Fruit fly (Drosophila melanogaster): ENCODE data around the gene Mcm3.

Mcm3 gene

DNA sequence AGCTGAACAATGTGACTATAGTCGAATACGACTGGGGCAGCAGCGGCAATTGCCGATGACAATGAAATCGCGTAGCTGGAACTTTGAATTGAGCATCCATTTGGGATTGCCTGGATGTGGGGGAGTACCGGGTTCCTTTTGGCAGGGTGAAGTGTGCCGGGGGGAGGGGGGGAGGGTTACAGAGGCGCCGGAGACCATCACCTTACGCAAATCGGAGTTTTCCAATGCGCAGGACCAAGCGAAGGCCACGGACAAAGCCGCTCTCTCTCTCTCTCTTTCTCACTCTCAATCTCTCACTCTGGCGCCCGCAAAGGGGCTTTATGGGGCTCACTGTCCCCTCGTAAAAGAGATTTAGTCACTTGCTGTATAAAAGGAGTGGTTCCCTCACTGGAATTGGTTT lies 39.5 kb downstream of the Mcm3 start (continued):
- TF ChIP-seq CG7556 (GFP tag; optimal IDR thresholded peaks at IDR 0.05), result no peak
- TF ChIP-seq Hr3 (GFP tag; optimal IDR thresholded peaks at IDR 0.05), result no peak
- peak; percentile 60 for TF ChIP-seq ewg (GFP tag; optimal IDR thresholded peaks at IDR 0.05)
- TF ChIP-seq Side (GFP tag; optimal IDR thresholded peaks at IDR 0.05), result no peak
- no peak for TF ChIP-seq CG8281 (tag; optimal IDR thresholded peaks at IDR 0.05)
- TF ChIP-seq CG13123 (GFP tag; optimal IDR thresholded peaks at IDR 0.05), result no peak
- TF ChIP-seq esg (GFP tag; conservative IDR thresholded peaks at IDR 0.05), result no peak
- no peak for TF ChIP-seq CG33213 (GFP tag; optimal IDR thresholded peaks at IDR 0.05)
- peak; percentile 32; the same call in 1 of the 3 replicates for TF ChIP-seq row (GFP tag; IDR thresholded peaks at IDR 0.05)
- TF ChIP-seq CG5245 (GFP tag; optimal IDR thresholded peaks at IDR 0.05), result no peak
- TF ChIP-seq Poxn (GFP tag; IDR thresholded peaks at IDR 0.05), result no peak
- no peak for TF ChIP-seq CG8765 (GFP tag; IDR thresholded peaks at IDR 0.05)
- TF ChIP-seq caup (GFP tag; optimal IDR thresholded peaks at IDR 0.05; ENCODE audit: severe bottlenecking), result no peak
- no peak for TF ChIP-seq onecut (GFP tag; IDR thresholded peaks at IDR 0.05)
- no peak for TF ChIP-seq CG10979 (tag; optimal IDR thresholded peaks at IDR 0.05)
- no peak for TF ChIP-seq NC2α (GFP tag; optimal IDR thresholded peaks at IDR 0.05)
- no peak for TF ChIP-seq org-1 (GFP tag; optimal IDR thresholded peaks at IDR 0.05)
- no peak for TF ChIP-seq CG13424 (tag; optimal IDR thresholded peaks at IDR 0.05)
- TF ChIP-seq CG31224 (GFP tag; IDR thresholded peaks at IDR 0.05), result no peak
- peak; percentile 4 for TF ChIP-seq CG18619 (GFP tag; optimal IDR thresholded peaks at IDR 0.05)
- no peak for TF ChIP-seq HLH4C (GFP tag; IDR thresholded peaks at IDR 0.05; ENCODE audit: partially characterized antibody)
- no peak for TF ChIP-seq PHDP (tag; optimal IDR thresholded peaks at IDR 0.05)
- TF ChIP-seq CG15479 (GFP tag; optimal IDR thresholded peaks at IDR 0.05), result no peak

dm6 chrX:5364031-5364430 lies 40.4 kb downstream of the Mcm3 start:
- TF ChIP-seq zen (tag; optimal IDR thresholded peaks at IDR 0.05) (peak; percentile 2), Usf (GFP tag; optimal IDR thresholded peaks at IDR 0.05) (no peak), Trl (optimal IDR thresholded peaks at IDR 0.05) (peak; percentile 34 to 65), Trl (GFP tag; optimal IDR thresholded peaks at IDR 0.05) (no peak), hb (GFP tag; IDR thresholded peaks at IDR 0.05; ENCODE audit: partially characterized antibody) (no peak), nerfin-2 (GFP tag; IDR thresholded peaks at IDR 0.05; ENCODE audit: partially characterized antibody) (no peak), CG3407 (GFP tag; optimal IDR thresholded peaks at IDR 0.05) (no peak), Adf1 (GFP tag; IDR thresholded peaks at IDR 0.05) (peak; percentile 59), CG10321 (GFP tag; IDR thresholded peaks at IDR 0.05) (peak; percentile 60; the same call in 1 of the 2 replicates), CG7372 (GFP tag; IDR thresholded peaks at IDR 0.05) (no peak), sens-2 (GFP tag; IDR thresholded peaks at IDR 0.05) (no peak), Deaf1 (tag; optimal IDR thresholded peaks at IDR 0.05) (peak; percentile 27), CG2129 (GFP tag; IDR thresholded peaks at IDR 0.05; ENCODE audit: partially characterized antibody) (no peak), ewg (GFP tag; optimal IDR thresholded peaks at IDR 0.05) (peak; percentile 23), CG13894 (tag; optimal IDR thresholded peaks at IDR 0.05) (no peak), Xbp1 (GFP tag; optimal IDR thresholded peaks at IDR 0.05) (no peak), CG1832 (GFP tag; optimal IDR thresholded peaks at IDR 0.05) (peak; percentile 61), Lim3 (GFP tag; IDR thresholded peaks at IDR 0.05) (no peak), klu (GFP tag; IDR thresholded peaks at IDR 0.05) (no peak)
